Worm (Caenorhabditis elegans) whole organism, L1 larva: ENCODE results near the gene dao-4.

ENCODE experiments used
- alr-1 ChIP-seq: fragments of 200-800 bp; sonication (Bioruptor generic); optimal IDR thresholded peaks from 2 replicates; lab custom pipeline; 2018; ENCODE audit warnings: borderline replicate concordance, mild to moderate bottlenecking, missing genetic modification characterization, missing compliant biosample characterization
- ama-1 ChIP-seq: fragments of 150-350 bp; optimal IDR thresholded peaks from 2 replicates; lab custom pipeline; 2014
- blmp-1 ChIP-seq: fragments of 150-350 bp; optimal IDR thresholded peaks from 2 replicates; lab custom pipeline; 2014; ENCODE audit warnings: missing biosample characterization, missing genetic modification characterization
- ceh-8 ChIP-seq: fragments of 200-800 bp; sonication (Bioruptor generic); optimal IDR thresholded peaks from 2 replicates; lab custom pipeline; 2018; ENCODE audit warnings: mild to moderate bottlenecking, missing genetic modification characterization, moderate library complexity, missing compliant biosample characterization
- ceh-82 ChIP-seq, 3 experiments: fragments of 150-350 bp in 1 of 3; sonication (generic microtip) in 2 of 3; optimal IDR thresholded peaks; 2 replicates each; lab custom pipeline; 2014 to 2017; ENCODE audit warnings: missing biosample characterization in 3 of 3, missing genetic modification characterization in 3 of 3
- ceh-88 ChIP-seq: fragments of 200-800 bp; sonication (Bioruptor generic); IDR thresholded peaks from 2 replicates; pipeline ENCODE4 v1.3.6; 2022; ENCODE audit warnings: missing genetic modification characterization, missing compliant biosample characterization
- dpl-1 ChIP-seq, 3 experiments: fragments of 150-350 bp in 2 of 3; sonication (generic microtip) in 1 of 3; optimal IDR thresholded peaks; 2 replicates each; lab custom pipeline; 2014 to 2017; ENCODE audit warnings: missing biosample characterization in 3 of 3, missing genetic modification characterization in 3 of 3, missing genetic modification reagents in 3 of 3
- efl-1 ChIP-seq, 4 experiments: fragments of 150-350 bp; optimal IDR thresholded peaks in 3 of 4; peaks in 1 of 4; 1 replicate in 1 of 4; 2 replicates in 3 of 4; lab custom pipeline; 2014; ENCODE audit warnings: missing biosample characterization in 2 of 4, missing genetic modification characterization in 2 of 4, missing genetic modification reagents in 2 of 4
- egl-13 ChIP-seq: sonication (generic microtip); optimal IDR thresholded peaks from 2 replicates; lab custom pipeline; 2016; ENCODE audit warnings: missing genotype, missing genetic modification reagents, missing genetic modification characterization, missing compliant biosample characterization
- elt-2 ChIP-seq: sonication (generic microtip); optimal IDR thresholded peaks from 2 replicates; lab custom pipeline; 2016; ENCODE audit warnings: missing genetic modification characterization, mild to moderate bottlenecking, inconsistent platforms, missing compliant biosample characterization, missing genetic modification reagents
- elt-3 ChIP-seq, 6 experiments: fragments of 150-350 bp in 1 of 6; sonication (generic microtip); optimal IDR thresholded peaks; 2 replicates each; lab custom pipeline; 2017 to 2018; ENCODE audit warnings: missing biosample characterization in 6 of 6, missing genetic modification characterization in 6 of 6, inconsistent platforms in 1 of 6
- fkh-4 ChIP-seq: sonication (generic microtip); optimal IDR thresholded peaks from 2 replicates; lab custom pipeline; 2016; ENCODE audit warnings: missing compliant biosample characterization, missing genetic modification characterization, borderline replicate concordance
- fkh-8 ChIP-seq: sonication (generic microtip); optimal IDR thresholded peaks from 2 replicates; lab custom pipeline; 2016; ENCODE audit warnings: mild to moderate bottlenecking, missing genetic modification characterization, missing compliant biosample characterization
- hlh-4 ChIP-seq: sonication (generic microtip); optimal IDR thresholded peaks from 2 replicates; lab custom pipeline; 2016; ENCODE audit warnings: mild to moderate bottlenecking, missing genetic modification characterization, missing compliant biosample characterization
- hpl-2 ChIP-seq: fragments of 150-350 bp; optimal IDR thresholded peaks from 2 replicates; lab custom pipeline; 2014; ENCODE audit warnings: missing biosample characterization, missing genetic modification reagents, missing genetic modification characterization
- isw-1 ChIP-seq: fragments of 200-800 bp; sonication (Bioruptor generic); IDR thresholded peaks from 2 replicates; pipeline ENCODE4 v1.3.6; 2022; ENCODE audit warnings: missing genetic modification characterization, missing compliant biosample characterization
- lin-14 ChIP-seq: fragments of 200-800 bp; sonication (Bioruptor generic); optimal IDR thresholded peaks from 2 replicates; lab custom pipeline; 2018; ENCODE audit warnings: mild to moderate bottlenecking, missing genetic modification characterization, moderate library complexity, missing compliant biosample characterization
- lin-39 ChIP-seq: fragments of 150-350 bp; optimal IDR thresholded peaks from 2 replicates; lab custom pipeline; 2014; ENCODE audit warnings: missing biosample characterization, missing genetic modification reagents, missing genetic modification characterization
- mef-2 ChIP-seq: fragments of 150-350 bp; optimal IDR thresholded peaks from 2 replicates; lab custom pipeline; 2014; ENCODE audit warnings: missing biosample characterization, missing genetic modification characterization
- mep-1 ChIP-seq: fragments of 150-350 bp; optimal IDR thresholded peaks from 2 replicates; lab custom pipeline; 2014; ENCODE audit warnings: missing biosample characterization, missing genetic modification characterization
- nhr-19 ChIP-seq: fragments of 200-800 bp; sonication (Bioruptor generic); conservative IDR thresholded peaks from 2 replicates; pipeline ENCODE4 v1.3.6; 2022; ENCODE audit warnings: missing genetic modification characterization, missing compliant biosample characterization
- nhr-28 ChIP-seq: fragments of 150-350 bp; optimal IDR thresholded peaks from 2 replicates; lab custom pipeline; 2014; ENCODE audit warnings: missing biosample characterization, missing genetic modification characterization
- nhr-47 ChIP-seq: sonication (generic microtip); optimal IDR thresholded peaks from 2 replicates; lab custom pipeline; 2016; ENCODE audit warnings: mild to moderate bottlenecking, missing genetic modification characterization, moderate library complexity, missing compliant biosample characterization
- nhr-71 ChIP-seq: sonication (generic microtip); optimal IDR thresholded peaks from 2 replicates; lab custom pipeline; 2016; ENCODE audit warnings: mild to moderate bottlenecking, missing genetic modification characterization, moderate library complexity, missing compliant biosample characterization
- nhr-90 ChIP-seq: sonication (generic microtip); optimal IDR thresholded peaks from 2 replicates; lab custom pipeline; 2016; ENCODE audit warnings: mild to moderate bottlenecking, missing genetic modification characterization, missing compliant biosample characterization; ENCODE audit not compliant: poor library complexity
- pag-3 ChIP-seq: sonication (generic microtip); optimal IDR thresholded peaks from 2 replicates; lab custom pipeline; 2017; ENCODE audit warnings: missing genetic modification characterization, mild to moderate bottlenecking, missing compliant biosample characterization, antibody characterized with exemption, borderline replicate concordance; ENCODE audit not compliant: insufficient read depth
- pax-3 ChIP-seq: fragments of 200-800 bp; sonication (Bioruptor generic); optimal IDR thresholded peaks from 2 replicates; lab custom pipeline; 2018; ENCODE audit warnings: mild to moderate bottlenecking, missing genetic modification characterization, moderate library complexity, missing compliant biosample characterization
- rnt-1 ChIP-seq: sonication (generic microtip); optimal IDR thresholded peaks from 2 replicates; lab custom pipeline; 2016; ENCODE audit warnings: mild to moderate bottlenecking, missing genetic modification characterization, moderate library complexity, missing compliant biosample characterization
- snpc-4 ChIP-seq: fragments of 150-350 bp; optimal IDR thresholded peaks from 2 replicates; lab custom pipeline; 2014; ENCODE audit warnings: missing biosample characterization, missing genetic modification characterization
- snu-23 ChIP-seq: sonication (generic microtip); optimal IDR thresholded peaks from 2 replicates; lab custom pipeline; 2016; ENCODE audit warnings: missing genetic modification characterization, missing compliant biosample characterization
- swsn-7 ChIP-seq: sonication (generic microtip); optimal IDR thresholded peaks from 2 replicates; lab custom pipeline; 2016; ENCODE audit warnings: missing genetic modification characterization, missing compliant biosample characterization
- tlp-1 ChIP-seq: fragments of 150-350 bp; optimal IDR thresholded peaks from 2 replicates; lab custom pipeline; 2014; ENCODE audit warnings: missing biosample characterization, missing genetic modification characterization
- unc-130 ChIP-seq: fragments of 150-350 bp; optimal IDR thresholded peaks from 2 replicates; lab custom pipeline; 2017; ENCODE audit warnings: missing biosample characterization, missing genetic modification characterization, inconsistent platforms
- unc-62 ChIP-seq: fragments of 150-350 bp; optimal IDR thresholded peaks from 2 replicates; lab custom pipeline; 2014; ENCODE audit warnings: missing biosample characterization, missing genetic modification reagents, missing genetic modification characterization
- xbp-1 ChIP-seq: sonication (generic microtip); optimal IDR thresholded peaks from 2 replicates; lab custom pipeline; 2016; ENCODE audit warnings: missing genetic modification characterization, missing compliant biosample characterization
- zag-1 ChIP-seq: fragments of 150-350 bp; optimal IDR thresholded peaks from 2 replicates; lab custom pipeline; 2014; ENCODE audit warnings: missing biosample characterization, missing genetic modification characterization
- ztf-4 ChIP-seq: fragments of 150-350 bp; optimal IDR thresholded peaks from 2 replicates; lab custom pipeline; 2014; ENCODE audit warnings: missing biosample characterization, missing genetic modification characterization

The dao-4 gene

ce11 chrX:10054410-10054800, 20.7 kb upstream of the dao-4 start:
- no peak for TF ChIP-seq ceh-82 (tag; optimal IDR thresholded peaks at IDR 0.05; lab: Kevin White, UChicago)
- peak in 3 of 6 experiments; percentile 14 to 34 (median 27) for TF ChIP-seq elt-3 (tag; optimal IDR thresholded peaks at IDR 0.05; lab: Kevin White, UChicago)
- peak; percentile 78 for TF ChIP-seq elt-2 (tag; lab: Kevin White, UChicago)
- TF ChIP-seq dpl-1 (GFP tag; optimal IDR thresholded peaks at IDR 0.05; lab: Kevin White, UChicago), result no peak
- peak; percentile 13 for TF ChIP-seq blmp-1 (tag; lab: Kevin White, UChicago)

DNA sequence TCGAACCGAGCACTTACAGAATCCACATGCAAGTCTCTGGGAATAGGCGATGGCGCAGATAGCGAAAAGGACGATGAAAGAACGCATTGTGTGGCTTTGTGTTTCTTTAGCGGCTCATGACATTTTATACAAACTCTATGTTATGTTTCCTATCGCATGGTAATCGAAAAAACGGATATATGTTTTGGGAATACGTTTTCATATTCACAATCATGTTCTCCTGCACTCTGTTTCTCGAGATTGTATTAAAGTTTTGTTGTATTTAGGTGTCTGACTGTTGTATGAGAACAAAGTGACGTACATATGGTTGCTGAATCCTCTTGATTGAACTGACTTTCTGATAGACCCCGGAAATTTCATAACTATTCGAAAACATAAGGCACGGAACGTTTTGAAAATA, 16.8 kb upstream of the dao-4 start, which contains the start of gene ZC373.2:
ZC373.2 (minus strand) TSS at position 101 of the 400 bp plus-strand sequence.
- TF ChIP-seq hlh-4 (tag; lab: Kevin White, UChicago), result no peak
- no peak for TF ChIP-seq pag-3 (tag; lab: Kevin White, UChicago)
- TF ChIP-seq ama-1, result no peak
- no peak for TF ChIP-seq fkh-8 (tag; lab: Kevin White, UChicago)
- no peak for TF ChIP-seq hpl-2
- TF ChIP-seq mep-1, result no peak
- no peak for TF ChIP-seq unc-62
- no peak for TF ChIP-seq lin-39 (tag; lab: Kevin White, UChicago)
- no peak for TF ChIP-seq xbp-1 (tag; lab: Kevin White, UChicago)
- TF ChIP-seq ztf-4, result no peak
- no peak for TF ChIP-seq nhr-47 (tag; lab: Kevin White, UChicago)
- TF ChIP-seq egl-13 (tag; lab: Kevin White, UChicago), result no peak
- no peak for TF ChIP-seq alr-1 (tag; lab: Kevin White, UChicago)
- no peak for TF ChIP-seq tlp-1 (tag; lab: Kevin White, UChicago)
- no peak for TF ChIP-seq pax-3 (tag; lab: Kevin White, UChicago)
- TF ChIP-seq isw-1 (GFP tag; lab: Robert Waterston, UW), result no peak
- TF ChIP-seq elt-3 (tag; optimal IDR thresholded peaks at IDR 0.05; lab: Kevin White, UChicago), result no peak
- no peak for TF ChIP-seq zag-1 (tag; lab: Kevin White, UChicago)
- TF ChIP-seq nhr-28 (tag; lab: Kevin White, UChicago), result no peak
- no peak for TF ChIP-seq snpc-4 (tag; lab: Kevin White, UChicago)

DNA sequence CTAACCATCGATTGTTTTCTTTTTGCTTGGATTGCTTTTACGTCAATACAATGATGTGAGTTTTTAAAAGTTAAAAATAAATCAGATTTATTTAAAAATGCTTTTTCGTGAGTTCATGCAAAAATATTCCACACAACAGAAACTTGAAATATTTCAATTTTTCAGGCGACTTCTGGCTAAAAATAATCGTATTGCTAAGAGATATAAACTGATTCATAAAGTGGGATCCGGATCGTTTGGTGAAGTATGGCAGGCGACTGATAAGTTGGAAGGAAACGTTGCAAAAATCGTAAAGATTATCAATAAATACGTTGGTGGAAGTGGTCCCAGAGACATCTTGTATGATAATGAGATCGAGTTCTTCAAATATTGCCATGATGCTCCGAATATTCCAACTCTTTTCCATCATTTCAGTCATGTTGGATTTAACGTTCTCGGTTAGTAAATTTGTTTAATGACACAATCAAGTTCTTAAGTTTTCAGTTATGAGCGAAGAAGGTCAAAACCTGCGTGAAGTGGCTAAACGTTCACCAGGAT, 14.5 kb upstream of the dao-4 start, which contains the start of gene ZC373.3:
ZC373.3 (plus strand) TSS at position 51 of the 537 bp plus-strand sequence.
- no peak for TF ChIP-seq lin-14 (GFP tag; lab: Kevin White, UChicago)
- TF ChIP-seq alr-1 (tag; lab: Kevin White, UChicago), result no peak
- no peak for TF ChIP-seq nhr-19
- TF ChIP-seq nhr-47 (tag; lab: Kevin White, UChicago), result no peak
- TF ChIP-seq ceh-88 (GFP tag; lab: Robert Waterston, UW), result no peak
- TF ChIP-seq ceh-8, result no peak
- no peak for TF ChIP-seq swsn-7 (tag; lab: Kevin White, UChicago)
- TF ChIP-seq elt-2 (tag; lab: Kevin White, UChicago), result no peak
- no peak for TF ChIP-seq dpl-1 (GFP tag; optimal IDR thresholded peaks at IDR 0.05; lab: Kevin White, UChicago)
- no peak for TF ChIP-seq fkh-4 (tag; lab: Kevin White, UChicago)
- TF ChIP-seq snu-23 (GFP tag; lab: Kevin White, UChicago), result no peak
- TF ChIP-seq nhr-90 (tag; lab: Kevin White, UChicago), result no peak
- TF ChIP-seq fkh-8 (tag; lab: Kevin White, UChicago), result no peak
- no peak for TF ChIP-seq pag-3 (tag; lab: Kevin White, UChicago)
- no peak for TF ChIP-seq ama-1

ce11 chrX:10068468-10068867, 6.6 kb upstream of the dao-4 start:
- TF ChIP-seq efl-1 (optimal IDR thresholded peaks at IDR 0.05; lab: Kevin White, UChicago) (no peak), efl-1 (GFP tag; optimal IDR thresholded peaks at IDR 0.05 in 1 of 2; lab: Kevin White, UChicago) (peak in 1 of 2 experiments; percentile 23), blmp-1 (tag; lab: Kevin White, UChicago) (peak; percentile 36), snpc-4 (tag; lab: Kevin White, UChicago) (no peak), lin-14 (GFP tag; lab: Kevin White, UChicago) (peak; percentile 81), nhr-71 (tag; lab: Kevin White, UChicago) (peak; percentile 38), unc-130 (tag; lab: Kevin White, UChicago) (peak; percentile 40), mef-2 (tag; lab: Kevin White, UChicago) (no peak), rnt-1 (peak; percentile 78)
